Worm (Caenorhabditis elegans) whole organism, mixed stage, embryonic: ENCODE measurements around the gene Y11D7A.9.

Source experiments
- M03D4.4 ChIP-seq: sonication (generic microtip); optimal IDR thresholded peaks from 2 replicates; lab custom pipeline; 2017; ENCODE audit warnings: mild to moderate bottlenecking, missing genetic modification characterization, missing compliant biosample characterization
- bed-3 ChIP-seq: fragments of 200-800 bp; sonication (Bioruptor generic); optimal IDR thresholded peaks from 3 replicates; lab custom pipeline; 2018; ENCODE audit warnings: mild to moderate bottlenecking, missing genetic modification characterization, moderate library complexity, missing compliant biosample characterization
- blmp-1 ChIP-seq: fragments of 150-350 bp; optimal IDR thresholded peaks from 2 replicates; lab custom pipeline; 2014; ENCODE audit warnings: missing biosample characterization, missing genetic modification characterization
- ceh-39 ChIP-seq: fragments of 150-350 bp; optimal IDR thresholded peaks from 2 replicates; lab custom pipeline; 2014; ENCODE audit warnings: missing biosample characterization, missing genetic modification characterization
- ceh-43 ChIP-seq: fragments of 200-800 bp; sonication (Bioruptor generic); optimal IDR thresholded peaks from 2 replicates; lab custom pipeline; 2018; ENCODE audit warnings: mild to moderate bottlenecking, missing genetic modification characterization, moderate library complexity, missing compliant biosample characterization
- ceh-83 ChIP-seq: fragments of 200-800 bp; sonication (Bioruptor generic); optimal IDR thresholded peaks from 2 replicates; lab custom pipeline; 2018; ENCODE audit warnings: mild to moderate bottlenecking, missing genetic modification characterization, missing compliant biosample characterization
- ces-1 ChIP-seq: fragments of 150-350 bp; optimal IDR thresholded peaks from 2 replicates; lab custom pipeline; 2014; ENCODE audit warnings: missing biosample characterization, missing genetic modification reagents, missing genetic modification characterization
- cnd-1 ChIP-seq: fragments of 200-800 bp; sonication (Bioruptor generic); optimal IDR thresholded peaks from 2 replicates; lab custom pipeline; 2018; ENCODE audit warnings: mild to moderate bottlenecking, missing genetic modification characterization, missing compliant biosample characterization
- elt-1 ChIP-seq: sonication (generic microtip); optimal IDR thresholded peaks from 2 replicates; lab custom pipeline; 2017; ENCODE audit warnings: missing genetic modification characterization, mild to moderate bottlenecking, missing compliant biosample characterization, antibody characterized with exemption, moderate library complexity, borderline replicate concordance; ENCODE audit not compliant: insufficient read depth
- elt-3 ChIP-seq: fragments of 150-350 bp; optimal IDR thresholded peaks from 2 replicates; lab custom pipeline; 2014; ENCODE audit warnings: missing biosample characterization, missing genetic modification characterization
- flh-1 ChIP-seq: fragments of 200-800 bp; sonication (Bioruptor generic); optimal IDR thresholded peaks from 2 replicates; lab custom pipeline; 2018; ENCODE audit warnings: mild to moderate bottlenecking, missing genetic modification characterization, moderate library complexity, missing compliant biosample characterization
- hlh-1 ChIP-seq: fragments of 150-350 bp; optimal IDR thresholded peaks from 2 replicates; lab custom pipeline; 2014; ENCODE audit warnings: missing biosample characterization, missing genetic modification reagents, missing genetic modification characterization
- lin-13 ChIP-seq: fragments of 150-350 bp; optimal IDR thresholded peaks from 2 replicates; lab custom pipeline; 2014; ENCODE audit warnings: missing biosample characterization, missing genetic modification characterization
- lin-32 ChIP-seq: fragments of 200-800 bp; sonication (Bioruptor generic); optimal IDR thresholded peaks from 2 replicates; lab custom pipeline; 2018; ENCODE audit warnings: mild to moderate bottlenecking, missing genetic modification characterization, missing compliant biosample characterization
- lsy-2 ChIP-seq: fragments of 150-350 bp; optimal IDR thresholded peaks from 2 replicates; lab custom pipeline; 2014; ENCODE audit warnings: missing biosample characterization, missing genetic modification characterization
- mab-5 ChIP-seq: fragments of 150-350 bp; optimal IDR thresholded peaks from 2 replicates; lab custom pipeline; 2014; ENCODE audit warnings: missing biosample characterization, missing genetic modification characterization
- mep-1 ChIP-seq: fragments of 150-350 bp; optimal IDR thresholded peaks from 2 replicates; lab custom pipeline; 2017; ENCODE audit warnings: missing biosample characterization, missing genetic modification reagents, missing genetic modification characterization, inconsistent platforms
- mls-2 ChIP-seq: sonication (generic microtip); optimal IDR thresholded peaks from 2 replicates; lab custom pipeline; 2016; ENCODE audit warnings: mild to moderate bottlenecking, missing genetic modification characterization, moderate library complexity, missing compliant biosample characterization
- nhr-12 ChIP-seq: fragments of 150-350 bp; optimal IDR thresholded peaks from 2 replicates; lab custom pipeline; 2014; ENCODE audit warnings: missing biosample characterization, missing genetic modification characterization
- nhr-2 ChIP-seq: fragments of 150-350 bp; optimal IDR thresholded peaks from 2 replicates; lab custom pipeline; 2014; ENCODE audit warnings: missing biosample characterization, missing genetic modification characterization
- nhr-237 ChIP-seq: fragments of 150-350 bp; optimal IDR thresholded peaks from 2 replicates; lab custom pipeline; 2014; ENCODE audit warnings: missing biosample characterization, missing genetic modification characterization
- nhr-28 ChIP-seq: fragments of 150-350 bp; optimal IDR thresholded peaks from 2 replicates; lab custom pipeline; 2014; ENCODE audit warnings: missing biosample characterization, missing genetic modification characterization
- nhr-76 ChIP-seq: sonication (generic microtip); optimal IDR thresholded peaks from 2 replicates; lab custom pipeline; 2017; ENCODE audit warnings: missing biosample characterization, missing genetic modification characterization
- sem-2 ChIP-seq: fragments of 200-800 bp; sonication (Bioruptor generic); optimal IDR thresholded peaks from 2 replicates; lab custom pipeline; 2018; ENCODE audit warnings: mild to moderate bottlenecking, missing genetic modification characterization, missing compliant biosample characterization
- snpc-4 ChIP-seq: fragments of 150-350 bp; optimal IDR thresholded peaks from 2 replicates; lab custom pipeline; 2014; ENCODE audit warnings: missing biosample characterization, missing genetic modification characterization
- sptf-1 ChIP-seq: sonication (generic microtip); optimal IDR thresholded peaks from 2 replicates; lab custom pipeline; 2017; ENCODE audit warnings: mild to moderate bottlenecking, missing genetic modification characterization, moderate library complexity, missing compliant biosample characterization
- tbx-8 ChIP-seq: fragments of 200-800 bp; sonication (Bioruptor generic); optimal IDR thresholded peaks from 2 replicates; lab custom pipeline; 2018; ENCODE audit warnings: mild to moderate bottlenecking, missing genetic modification characterization, moderate library complexity, missing compliant biosample characterization
- unc-120 ChIP-seq: sonication (generic microtip); optimal IDR thresholded peaks from 2 replicates; lab custom pipeline; 2017; ENCODE audit warnings: missing genetic modification characterization, missing compliant biosample characterization; ENCODE audit not compliant: poor library complexity, severe bottlenecking
- unc-39 ChIP-seq: fragments of 150-350 bp; optimal IDR thresholded peaks from 2 replicates; lab custom pipeline; 2014; ENCODE audit warnings: missing biosample characterization, missing genetic modification characterization
- zip-8 ChIP-seq: fragments of 150-350 bp; optimal IDR thresholded peaks from 2 replicates; lab custom pipeline; 2014; ENCODE audit warnings: missing biosample characterization, missing genetic modification characterization
- ztf-11 ChIP-seq: fragments of 150-350 bp; optimal IDR thresholded peaks from 2 replicates; lab custom pipeline; 2014; ENCODE audit warnings: missing biosample characterization, missing genetic modification characterization

The Y11D7A.9 gene

DNA sequence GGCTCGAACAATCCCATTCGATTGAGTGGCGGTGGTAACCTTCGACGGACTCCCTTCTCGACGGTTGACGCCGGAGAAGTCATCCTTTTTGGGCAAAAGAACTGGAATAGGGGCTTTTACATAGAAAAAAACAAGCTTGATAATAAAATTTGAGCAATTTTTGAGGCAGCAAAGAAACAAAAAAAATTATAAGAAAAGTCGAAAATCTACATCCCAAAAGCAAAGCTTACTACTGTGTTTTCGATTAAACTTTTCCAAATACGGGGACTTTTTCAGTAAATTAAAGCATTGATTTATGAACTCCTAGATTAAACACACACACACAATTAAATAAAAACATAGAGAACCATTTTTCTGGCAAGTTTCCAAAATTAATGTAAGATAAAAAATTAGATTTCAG is at the start of gene Y11D7A.9:
Gene Y11D7A.9, minus strand, starts transcription at position 101 of the 400 bp plus-strand sequence.
- TF ChIP-seq unc-39 (no peak), nhr-12 (tag; lab: Kevin White, UChicago) (no peak), nhr-28 (tag; lab: Kevin White, UChicago) (no peak), lin-32 (GFP tag; lab: Kevin White, UChicago) (no peak), cnd-1 (tag; lab: Kevin White, UChicago) (no peak), lsy-2 (no peak), mep-1 (tag; lab: Kevin White, UChicago) (no peak), nhr-76 (tag; lab: Kevin White, UChicago) (no peak), ceh-83 (GFP tag; lab: Kevin White, UChicago) (no peak), ceh-43 (GFP tag; lab: Kevin White, UChicago) (no peak), elt-3 (tag; lab: Kevin White, UChicago) (no peak), ceh-39 (tag; lab: Kevin White, UChicago) (no peak), flh-1 (GFP tag; lab: Kevin White, UChicago) (no peak), snpc-4 (tag; lab: Kevin White, UChicago) (no peak), nhr-2 (tag; lab: Kevin White, UChicago) (no peak), sem-2 (GFP tag; lab: Kevin White, UChicago) (no peak), M03D4.4 (tag; lab: Kevin White, UChicago) (no peak), blmp-1 (no peak)

DNA sequence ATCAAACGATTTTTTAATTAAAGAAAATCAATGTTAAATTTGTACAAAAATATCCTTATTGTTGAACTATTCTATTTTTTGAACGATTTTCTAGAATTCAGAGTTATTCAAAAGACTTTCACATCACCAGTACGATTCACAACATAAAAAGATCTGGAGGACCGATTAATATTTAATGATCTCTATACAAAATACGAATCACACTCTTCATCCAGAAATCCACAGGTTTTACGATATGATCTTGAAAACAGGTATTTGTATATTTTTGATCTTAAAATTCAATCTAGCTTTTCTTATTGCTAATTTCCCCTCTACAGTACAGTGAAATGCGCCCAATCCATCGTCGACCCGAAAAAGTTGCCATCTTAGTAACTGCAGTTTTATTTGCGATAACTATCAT is 48.7 kb upstream of the Y11D7A.9 start, which contains the start of gene F49C12.5:
Gene F49C12.5, plus strand, starts transcription at position 301 of the 400 bp plus-strand sequence.
- TF ChIP-seq bed-3 (no peak), unc-120 (tag; lab: Kevin White, UChicago) (no peak), lsy-2 (no peak), nhr-12 (tag; lab: Kevin White, UChicago) (no peak), mep-1 (tag; lab: Kevin White, UChicago) (no peak), flh-1 (GFP tag; lab: Kevin White, UChicago) (no peak), lin-13 (tag; lab: Kevin White, UChicago) (no peak), snpc-4 (tag; lab: Kevin White, UChicago) (no peak), ces-1 (no peak), nhr-28 (tag; lab: Kevin White, UChicago) (no peak), tbx-8 (GFP tag; lab: Kevin White, UChicago) (no peak), mab-5 (tag; lab: Kevin White, UChicago) (no peak), sptf-1 (tag; lab: Kevin White, UChicago) (no peak), blmp-1 (no peak), mls-2 (tag; lab: Kevin White, UChicago) (no peak), nhr-237 (tag; lab: Kevin White, UChicago) (no peak), ztf-11 (tag; lab: Kevin White, UChicago) (no peak), ceh-39 (tag; lab: Kevin White, UChicago) (no peak), elt-3 (tag; lab: Kevin White, UChicago) (no peak), zip-8 (no peak)

DNA sequence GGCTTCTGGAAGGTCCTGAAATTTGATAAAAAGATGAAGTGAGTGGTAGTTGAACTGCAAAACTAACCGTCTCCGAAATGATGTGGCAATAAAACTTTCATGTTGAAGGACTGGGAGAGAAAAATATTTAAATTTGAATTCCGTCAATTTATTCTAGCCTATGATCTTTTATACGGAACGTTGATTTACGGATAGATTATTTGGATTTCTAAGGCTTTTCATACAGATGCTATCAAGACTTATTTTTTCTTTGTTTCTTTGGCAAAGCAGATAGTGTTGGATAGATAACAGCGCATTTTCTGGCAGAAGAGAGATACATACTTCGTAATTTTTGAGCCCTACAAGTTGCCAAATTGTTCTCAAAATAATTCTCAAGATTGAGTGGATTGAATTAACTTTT is 48.1 kb upstream of the Y11D7A.9 start, which contains the start of gene F49C12.4:
Gene F49C12.4, minus strand, starts transcription at position 101 of the 400 bp plus-strand sequence.
- TF ChIP-seq elt-1 (peak; percentile 61), flh-1 (GFP tag; lab: Kevin White, UChicago) (no peak)

DNA sequence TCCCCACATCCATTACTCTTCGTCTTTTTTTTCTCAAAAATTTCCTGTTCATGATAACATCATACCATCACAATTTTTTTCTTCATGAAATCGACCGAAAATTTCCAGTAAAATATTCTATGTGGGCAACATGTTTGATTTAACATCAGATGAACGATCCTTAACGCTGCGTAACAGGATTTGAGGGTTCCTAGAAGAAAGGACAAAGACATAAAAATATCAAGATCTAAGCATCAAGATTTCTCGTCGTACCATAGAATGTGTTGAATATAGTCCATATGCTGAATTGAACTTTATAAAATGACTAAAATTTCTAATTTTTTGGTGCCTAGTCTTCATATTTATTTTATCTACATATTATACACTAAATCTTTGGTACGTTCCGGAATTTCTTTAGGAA is 44.2 kb upstream of the Y11D7A.9 start, which contains the start of gene F49C12.3:
Gene F49C12.3, plus strand, starts transcription at position 301 of the 400 bp plus-strand sequence.
- TF ChIP-seq flh-1 (GFP tag; lab: Kevin White, UChicago) (no peak), ceh-43 (GFP tag; lab: Kevin White, UChicago) (no peak), mep-1 (tag; lab: Kevin White, UChicago) (no peak), zip-8 (no peak), ztf-11 (tag; lab: Kevin White, UChicago) (no peak), elt-1 (no peak), nhr-237 (tag; lab: Kevin White, UChicago) (no peak), snpc-4 (tag; lab: Kevin White, UChicago) (no peak), lsy-2 (no peak)

DNA sequence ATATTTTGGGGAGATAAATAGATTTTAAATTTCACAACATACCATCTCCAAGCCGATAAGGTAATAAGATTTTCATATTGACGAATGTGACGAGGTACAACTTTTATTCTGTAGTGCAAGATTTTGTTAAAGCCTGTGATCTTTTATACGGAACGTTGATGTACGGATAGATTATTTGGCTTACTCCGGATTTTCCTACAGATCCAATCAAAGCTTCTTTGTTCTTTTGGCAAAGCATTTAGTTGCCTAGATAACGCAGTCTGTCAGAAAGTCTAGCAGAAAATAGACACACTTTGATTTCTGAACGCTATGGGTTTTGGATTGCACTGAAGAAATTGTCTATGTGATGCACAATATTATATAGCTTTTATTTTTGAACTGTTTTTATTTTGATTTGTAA is 43.2 kb upstream of the Y11D7A.9 start, which contains the start of gene F49C12.2:
Gene F49C12.2, minus strand, starts transcription at position 101 of the 400 bp plus-strand sequence.
- no peak for TF ChIP-seq ceh-39 (tag; lab: Kevin White, UChicago)
- no peak for TF ChIP-seq mep-1 (tag; lab: Kevin White, UChicago)
- no peak for TF ChIP-seq sem-2 (GFP tag; lab: Kevin White, UChicago)
- no peak for TF ChIP-seq hlh-1 (tag; lab: Kevin White, UChicago)
- TF ChIP-seq unc-39: no peak
- TF ChIP-seq lin-32 (GFP tag; lab: Kevin White, UChicago): no peak
- no peak for TF ChIP-seq elt-3 (tag; lab: Kevin White, UChicago)
- TF ChIP-seq unc-120 (tag; lab: Kevin White, UChicago): no peak
- no peak for TF ChIP-seq blmp-1
- TF ChIP-seq ces-1: no peak
- TF ChIP-seq flh-1 (GFP tag; lab: Kevin White, UChicago): no peak
- TF ChIP-seq bed-3: no peak
